Worm (Caenorhabditis elegans) whole organism, midembryonic: ENCODE results near the gene col-130.
"Not testable (repeated sequence)": the region's sequence is repeated elsewhere in the genome, so short reads cannot be mapped to it uniquely, and the experiment has no call there.

ENCODE experiments used
- T22C8.4 ChIP-seq: fragments of 200-800 bp; sonication (Bioruptor generic); IDR thresholded peaks from 2 replicates; pipeline ENCODE4 v1.3.6; 2022; ENCODE audit warnings: missing genetic modification characterization, missing compliant biosample characterization
- cog-1 ChIP-seq: sonication (generic microtip); optimal IDR thresholded peaks from 2 replicates; lab custom pipeline; 2016; ENCODE audit warnings: missing genetic modification characterization, missing compliant biosample characterization
- flt-1 ChIP-seq: fragments of 200-800 bp; sonication (Bioruptor generic); IDR thresholded peaks from 2 replicates; pipeline ENCODE4 v1.3.6; 2022; ENCODE audit warnings: missing genetic modification characterization, missing compliant biosample characterization
- klf-2 ChIP-seq: fragments of 200-800 bp; sonication (Bioruptor generic); conservative IDR thresholded peaks from 2 replicates; pipeline ENCODE4 v1.3.6; 2022; ENCODE audit warnings: missing genetic modification reagents, missing genetic modification characterization, missing compliant biosample characterization
- med-1 ChIP-seq: sonication (generic microtip); optimal IDR thresholded peaks from 2 replicates; lab custom pipeline; 2017; ENCODE audit warnings: missing genetic modification characterization, mild to moderate bottlenecking, missing compliant biosample characterization, antibody characterized with exemption, missing genetic modification reagents; ENCODE audit not compliant: insufficient read depth
- ref-1 ChIP-seq: fragments of 200-800 bp; sonication (Bioruptor generic); conservative IDR thresholded peaks from 2 replicates; pipeline ENCODE4 v1.3.6; 2022; ENCODE audit warnings: missing genetic modification reagents, missing genetic modification characterization, missing compliant biosample characterization
- tab-1 ChIP-seq: fragments of 200-800 bp; sonication (Bioruptor generic); IDR thresholded peaks from 2 replicates; pipeline ENCODE4 v1.3.6; 2022; ENCODE audit warnings: missing genetic modification characterization, missing compliant biosample characterization
- ztf-23 ChIP-seq: fragments of 200-800 bp; sonication (Bioruptor generic); IDR thresholded peaks from 2 replicates; pipeline ENCODE4 v1.3.6; 2022; ENCODE audit warnings: missing genetic modification reagents, missing genetic modification characterization, missing compliant biosample characterization
- ztf-29 ChIP-seq: fragments of 200-800 bp; sonication (Bioruptor generic); IDR thresholded peaks from 2 replicates; pipeline ENCODE4 v1.3.6; 2022; ENCODE audit warnings: missing genetic modification reagents, missing genetic modification characterization, missing compliant biosample characterization

The col-130 gene

ce11 chrIV:12428467-12428866 is at the start of gene col-130:
Gene col-130 (minus strand): TSS chrIV:12428516.
- TF ChIP-seq tab-1 (GFP tag; lab: Robert Waterston, UW) (no peak), ztf-29 (no peak), klf-2 (GFP tag; lab: Robert Waterston, UW) (no peak), ref-1 (GFP tag; lab: Robert Waterston, UW) (no peak), ztf-23 (GFP tag; lab: Robert Waterston, UW) (no peak), med-1 (GFP tag; lab: Kevin White, UChicago) (no peak), T22C8.4 (no peak), flt-1 (GFP tag; lab: Robert Waterston, UW) (no peak), cog-1 (tag; lab: Kevin White, UChicago) (no peak)

ce11 chrIV:12476942-12477341 is 48.6 kb upstream of the col-130 start, which contains the start of gene T04A11.1:
Gene T04A11.1 (minus strand): TSS chrIV:12477042.
- not testable (repeated sequence) for TF ChIP-seq cog-1 (tag; lab: Kevin White, UChicago); klf-2 (GFP tag; lab: Robert Waterston, UW); ztf-29

- TF ChIP-seq flt-1 (GFP tag; lab: Robert Waterston, UW) (no peak), ref-1 (GFP tag; lab: Robert Waterston, UW) (no peak), ztf-29 (no peak), T22C8.4 (no peak), ztf-23 (GFP tag; lab: Robert Waterston, UW) (no peak), klf-2 (GFP tag; lab: Robert Waterston, UW) (no peak), cog-1 (tag; lab: Kevin White, UChicago) (no peak), tab-1 (GFP tag; lab: Robert Waterston, UW) (no peak), med-1 (GFP tag; lab: Kevin White, UChicago) (no peak)
These were observed 40.0 kb upstream of the col-130 start, which contains the start of gene igdb-2 for ce11 chrIV:12468359-12468758. Gene igdb-2 (plus strand): TSS chrIV:12468659.

- TF ChIP-seq cog-1 (tag; lab: Kevin White, UChicago) (no peak), ztf-23 (GFP tag; lab: Robert Waterston, UW) (no peak), T22C8.4 (no peak), med-1 (GFP tag; lab: Kevin White, UChicago) (no peak), klf-2 (GFP tag; lab: Robert Waterston, UW) (no peak), ref-1 (GFP tag; lab: Robert Waterston, UW) (no peak), ztf-29 (no peak), flt-1 (GFP tag; lab: Robert Waterston, UW) (no peak), tab-1 (GFP tag; lab: Robert Waterston, UW) (no peak)
These were observed 39.4 kb upstream of the col-130 start for ce11 chrIV:12467761-12468160.

- TF ChIP-seq cog-1 (tag; lab: Kevin White, UChicago) (no peak), flt-1 (GFP tag; lab: Robert Waterston, UW) (no peak), ref-1 (GFP tag; lab: Robert Waterston, UW) (no peak), T22C8.4 (no peak), tab-1 (GFP tag; lab: Robert Waterston, UW) (no peak), klf-2 (GFP tag; lab: Robert Waterston, UW) (no peak), ztf-23 (GFP tag; lab: Robert Waterston, UW) (no peak), med-1 (GFP tag; lab: Kevin White, UChicago) (no peak), ztf-29 (no peak)
These were observed 36.5 kb upstream of the col-130 start for ce11 chrIV:12464822-12465221.

ce11 chrIV:12463370-12463769 is 35.1 kb upstream of the col-130 start, which contains the start of gene C25G4.8:
Gene C25G4.8 (minus strand): TSS chrIV:12463470.
- no peak for TF ChIP-seq flt-1 (GFP tag; lab: Robert Waterston, UW)
- no peak for TF ChIP-seq ztf-29
- TF ChIP-seq tab-1 (GFP tag; lab: Robert Waterston, UW): no peak
- TF ChIP-seq med-1 (GFP tag; lab: Kevin White, UChicago): no peak
- TF ChIP-seq ref-1 (GFP tag; lab: Robert Waterston, UW): no peak
- TF ChIP-seq cog-1 (tag; lab: Kevin White, UChicago): no peak
- no peak for TF ChIP-seq ztf-23 (GFP tag; lab: Robert Waterston, UW)
- TF ChIP-seq T22C8.4: no peak
- no peak for TF ChIP-seq klf-2 (GFP tag; lab: Robert Waterston, UW)

- TF ChIP-seq flt-1 (GFP tag; lab: Robert Waterston, UW) (no peak), cog-1 (tag; lab: Kevin White, UChicago) (no peak), klf-2 (GFP tag; lab: Robert Waterston, UW) (no peak), med-1 (GFP tag; lab: Kevin White, UChicago) (no peak), ztf-29 (no peak), tab-1 (GFP tag; lab: Robert Waterston, UW) (no peak), ztf-23 (GFP tag; lab: Robert Waterston, UW) (no peak), T22C8.4 (no peak), ref-1 (GFP tag; lab: Robert Waterston, UW) (no peak)
These were observed 28.3 kb upstream of the col-130 start, which contains the start of gene C25G4.7 for ce11 chrIV:12456613-12457012. Gene C25G4.7 (plus strand): TSS chrIV:12456913.

ce11 chrIV:12454750-12455149 is 26.4 kb upstream of the col-130 start, which contains the start of gene smz-1:
Gene smz-1 (plus strand): TSS chrIV:12455050.
- TF ChIP-seq klf-2 (GFP tag; lab: Robert Waterston, UW): no peak
- no peak for TF ChIP-seq ref-1 (GFP tag; lab: Robert Waterston, UW)
- no peak for TF ChIP-seq ztf-23 (GFP tag; lab: Robert Waterston, UW)

ce11 chrIV:12454115-12454514 is 25.8 kb upstream of the col-130 start, which contains the start of gene spe-44:
Gene spe-44 (minus strand): TSS chrIV:12454215.
- TF ChIP-seq cog-1 (tag; lab: Kevin White, UChicago) (no peak), ztf-29 (no peak), tab-1 (GFP tag; lab: Robert Waterston, UW) (no peak), T22C8.4 (no peak), flt-1 (GFP tag; lab: Robert Waterston, UW) (no peak), ztf-23 (GFP tag; lab: Robert Waterston, UW) (no peak), med-1 (GFP tag; lab: Kevin White, UChicago) (no peak), klf-2 (GFP tag; lab: Robert Waterston, UW) (no peak), ref-1 (GFP tag; lab: Robert Waterston, UW) (no peak)
